Worm (Caenorhabditis elegans) whole organism, young adult: ENCODE results near the gene M117.4.
A peak's percentile ranks its signal among the peaks of the same experiment; 100 is the strongest.

Experiments
- B0019.2 ChIP-seq: fragments of 200-800 bp; sonication (Bioruptor generic); conservative IDR thresholded peaks from 2 replicates; pipeline ENCODE4 v1.3.6; 2022; ENCODE audit warnings: missing genetic modification reagents, missing genetic modification characterization, missing compliant biosample characterization
- F10E7.11 ChIP-seq: sonication (generic microtip); optimal IDR thresholded peaks from 2 replicates; lab custom pipeline; 2017; ENCODE audit warnings: mild to moderate bottlenecking, missing genetic modification characterization, moderate library complexity, missing compliant biosample characterization
- F37B4.10 ChIP-seq: fragments of 200-800 bp; sonication (Bioruptor generic); IDR thresholded peaks from 2 replicates; pipeline ENCODE4 v1.3.6; 2022; ENCODE audit warnings: missing genetic modification characterization, missing compliant biosample characterization
- F39B2.1 ChIP-seq: fragments of 200-800 bp; sonication (Bioruptor generic); IDR thresholded peaks from 2 replicates; pipeline ENCODE4 v1.3.6; 2022; ENCODE audit warnings: missing genetic modification reagents, missing genetic modification characterization, missing compliant biosample characterization
- F55B11.4 ChIP-seq: sonication (generic microtip); optimal IDR thresholded peaks from 2 replicates; lab custom pipeline; 2016; ENCODE audit warnings: missing compliant biosample characterization, missing genetic modification characterization, borderline replicate concordance; ENCODE audit not compliant: insufficient read depth
- F57A8.1 ChIP-seq: fragments of 200-800 bp; sonication (Bioruptor generic); optimal IDR thresholded peaks from 2 replicates; lab custom pipeline; 2018; ENCODE audit warnings: mild to moderate bottlenecking, missing genetic modification characterization, moderate library complexity, missing compliant biosample characterization
- K12H6.12 ChIP-seq: fragments of 200-800 bp; sonication (Bioruptor generic); optimal IDR thresholded peaks from 2 replicates; lab custom pipeline; 2018; ENCODE audit warnings: mild to moderate bottlenecking, missing genetic modification characterization, missing compliant biosample characterization
- T07F8.4 ChIP-seq: sonication (generic microtip); optimal IDR thresholded peaks from 2 replicates; lab custom pipeline; 2016; ENCODE audit warnings: mild to moderate bottlenecking, missing genetic modification characterization, moderate library complexity, missing compliant biosample characterization
- T26A5.8 ChIP-seq: sonication (generic microtip); optimal IDR thresholded peaks from 2 replicates; lab custom pipeline; 2016; ENCODE audit warnings: missing genetic modification characterization, missing compliant biosample characterization
- Y56A3A.18 ChIP-seq: fragments of 200-800 bp; sonication (Bioruptor generic); IDR thresholded peaks from 2 replicates; pipeline ENCODE4 v1.3.6; 2022; ENCODE audit warnings: missing genetic modification reagents, missing genetic modification characterization, missing compliant biosample characterization
- ama-1 ChIP-seq, 3 experiments: fragments of 150-350 bp in 1 of 3; sonication (generic microtip) in 2 of 3; optimal IDR thresholded peaks; 2 replicates each; lab custom pipeline; 2014 to 2018; ENCODE audit warnings: missing biosample characterization in 2 of 3, missing genetic modification characterization in 2 of 3, missing genetic modification reagents in 2 of 3
- aptf-3 ChIP-seq: fragments of 200-800 bp; sonication (Bioruptor generic); IDR thresholded peaks from 2 replicates; pipeline ENCODE4 v1.3.6; 2022; ENCODE audit warnings: missing genetic modification characterization, missing compliant biosample characterization
- athp-1 ChIP-seq: sonication (generic microtip); optimal IDR thresholded peaks from 2 replicates; lab custom pipeline; 2017; ENCODE audit warnings: mild to moderate bottlenecking, missing genetic modification characterization, missing compliant biosample characterization
- attf-5 ChIP-seq: fragments of 200-800 bp; sonication (Bioruptor generic); optimal IDR thresholded peaks from 2 replicates; lab custom pipeline; 2018; ENCODE audit warnings: mild to moderate bottlenecking, missing genetic modification characterization, missing compliant biosample characterization
- cebp-1 ChIP-seq, 2 experiments: fragments of 200-800 bp in 1 of 2; sonication (Bioruptor generic) in 1 of 2; sonication (generic microtip) in 1 of 2; IDR thresholded peaks in 1 of 2; optimal IDR thresholded peaks in 1 of 2; 2 replicates each; pipeline versions ENCODE4 v1.3.6 to Lab custom; 2017 to 2022; ENCODE audit warnings: missing compliant biosample characterization in 2 of 2, missing genetic modification characterization in 2 of 2, mild to moderate bottlenecking in 1 of 2, missing genetic modification reagents in 1 of 2, moderate library complexity in 1 of 2
- cebp-2 ChIP-seq: fragments of 200-800 bp; sonication (Bioruptor generic); IDR thresholded peaks from 2 replicates; pipeline ENCODE4 v1.3.6; 2022; ENCODE audit warnings: missing genetic modification characterization, missing compliant biosample characterization
- ceh-100 ChIP-seq: fragments of 200-800 bp; sonication (Bioruptor generic); IDR thresholded peaks from 2 replicates; pipeline ENCODE4 v1.3.6; 2022; ENCODE audit warnings: missing genetic modification reagents, missing genetic modification characterization, missing compliant biosample characterization
- ceh-27 ChIP-seq: fragments of 200-800 bp; sonication (Bioruptor generic); optimal IDR thresholded peaks from 2 replicates; lab custom pipeline; 2018; ENCODE audit warnings: mild to moderate bottlenecking, missing genetic modification characterization, moderate library complexity, missing compliant biosample characterization
- ceh-40 ChIP-seq: fragments of 200-800 bp; sonication (Bioruptor generic); IDR thresholded peaks from 2 replicates; pipeline ENCODE4 v1.3.6; 2022; ENCODE audit warnings: missing genetic modification characterization, missing compliant biosample characterization
- die-1 ChIP-seq: sonication (generic microtip); optimal IDR thresholded peaks from 2 replicates; lab custom pipeline; 2016; ENCODE audit warnings: missing genotype, mild to moderate bottlenecking, missing genetic modification characterization, missing compliant biosample characterization
- egl-44 ChIP-seq: fragments of 200-800 bp; sonication (Bioruptor generic); IDR thresholded peaks from 2 replicates; pipeline ENCODE4 v1.3.6; 2022; ENCODE audit warnings: missing genetic modification reagents, missing genetic modification characterization, missing compliant biosample characterization
- egrh-3 ChIP-seq: fragments of 200-800 bp; sonication (Bioruptor generic); IDR thresholded peaks from 2 replicates; pipeline ENCODE4 v1.3.6; 2022; ENCODE audit warnings: missing genetic modification reagents, missing genetic modification characterization, missing compliant biosample characterization
- fkh-3 ChIP-seq: sonication (generic microtip); optimal IDR thresholded peaks from 2 replicates; lab custom pipeline; 2016; ENCODE audit warnings: mild to moderate bottlenecking, missing genetic modification characterization, missing compliant biosample characterization
- gei-17 ChIP-seq: fragments of 200-800 bp; sonication (Bioruptor generic); optimal IDR thresholded peaks from 2 replicates; lab custom pipeline; 2018; ENCODE audit warnings: mild to moderate bottlenecking, missing genetic modification characterization, missing compliant biosample characterization
- hlh-12 ChIP-seq: sonication (generic microtip); optimal IDR thresholded peaks from 2 replicates; lab custom pipeline; 2016; ENCODE audit warnings: missing genetic modification characterization, missing compliant biosample characterization
- lin-35 ChIP-seq, 3 experiments: fragments of 150-350 bp in 2 of 3; sonication (generic microtip) in 1 of 3; optimal IDR thresholded peaks; 2 replicates each; lab custom pipeline; 2014 to 2018; ENCODE audit warnings: missing biosample characterization in 3 of 3, missing genetic modification characterization in 3 of 3, missing genetic modification reagents in 3 of 3
- madf-6 ChIP-seq: fragments of 200-800 bp; sonication (Bioruptor generic); IDR thresholded peaks from 2 replicates; pipeline ENCODE4 v1.3.6; 2022; ENCODE audit warnings: missing genetic modification reagents, missing genetic modification characterization, missing compliant biosample characterization
- mes-4 ChIP-seq: sonication (generic microtip); optimal IDR thresholded peaks from 2 replicates; lab custom pipeline; 2016; ENCODE audit warnings: missing genotype, missing genetic modification characterization, missing compliant biosample characterization
- pbrm-1 ChIP-seq: fragments of 200-800 bp; sonication (Bioruptor generic); IDR thresholded peaks from 2 replicates; pipeline ENCODE4 v1.3.6; 2022; ENCODE audit warnings: missing genetic modification reagents, missing genetic modification characterization, missing compliant biosample characterization
- pha-4 ChIP-seq: fragments of 150-350 bp; sonication (generic microtip); optimal IDR thresholded peaks from 2 replicates; lab custom pipeline; 2014; ENCODE audit warnings: missing biosample characterization, missing genetic modification reagents, missing genetic modification characterization
- rcor-1 ChIP-seq: fragments of 200-800 bp; sonication (Bioruptor generic); IDR thresholded peaks from 2 replicates; pipeline ENCODE4 v1.3.6; 2022; ENCODE audit warnings: missing genetic modification reagents, missing genetic modification characterization, missing compliant biosample characterization
- repo-1 ChIP-seq: sonication (generic microtip); optimal IDR thresholded peaks from 2 replicates; lab custom pipeline; 2017; ENCODE audit warnings: mild to moderate bottlenecking, missing genetic modification characterization, missing compliant biosample characterization
- rpc-1 ChIP-seq, 2 experiments: fragments of 150-350 bp in 1 of 2; sonication (generic microtip) in 1 of 2; optimal IDR thresholded peaks; 2 replicates each; lab custom pipeline; 2014 to 2018; ENCODE audit warnings: missing biosample characterization in 1 of 2, missing genetic modification characterization in 1 of 2, missing genetic modification reagents in 1 of 2, missing genotype in 1 of 2
- snpc-1.1 ChIP-seq: sonication (generic microtip); optimal IDR thresholded peaks from 2 replicates; lab custom pipeline; 2017; ENCODE audit warnings: missing genetic modification characterization, mild to moderate bottlenecking, missing compliant biosample characterization, antibody characterized with exemption, moderate library complexity, missing genotype, missing genetic modification reagents; ENCODE audit not compliant: insufficient read depth
- snpc-1.3 ChIP-seq: sonication (generic microtip); optimal IDR thresholded peaks from 2 replicates; lab custom pipeline; 2017; ENCODE audit warnings: missing genetic modification characterization, mild to moderate bottlenecking, missing compliant biosample characterization, antibody characterized with exemption, moderate library complexity, missing genotype, missing genetic modification reagents; ENCODE audit not compliant: insufficient read depth
- somi-1 ChIP-seq: fragments of 200-800 bp; sonication (Bioruptor generic); optimal IDR thresholded peaks from 2 replicates; lab custom pipeline; 2018; ENCODE audit warnings: mild to moderate bottlenecking, missing genetic modification characterization, missing compliant biosample characterization
- tbx-9 ChIP-seq: sonication (generic microtip); optimal IDR thresholded peaks from 2 replicates; lab custom pipeline; 2016; ENCODE audit warnings: borderline replicate concordance, missing genetic modification characterization, inconsistent platforms, missing compliant biosample characterization
- xnd-1 ChIP-seq: sonication (generic microtip); optimal IDR thresholded peaks from 2 replicates; lab custom pipeline; 2016; ENCODE audit warnings: missing genotype, missing genetic modification reagents, missing genetic modification characterization, missing compliant biosample characterization
- ztf-18 ChIP-seq: sonication (generic microtip); optimal IDR thresholded peaks from 2 replicates; lab custom pipeline; 2016; ENCODE audit warnings: missing genotype, mild to moderate bottlenecking, missing genetic modification characterization, missing compliant biosample characterization

Gene M117.4

ce11 chrIV:11799240-11799639 lies 34.1 kb downstream of the M117.4 start:
- TF ChIP-seq ceh-27 (GFP tag; lab: Kevin White, UChicago) (no peak), F55B11.4 (tag; lab: Kevin White, UChicago) (no peak), ceh-100 (no peak)

ce11 chrIV:11796818-11797217 lies 36.5 kb downstream of the M117.4 start:
- no peak for TF ChIP-seq ztf-18 (tag; lab: Kevin White, UChicago)
- no peak for TF ChIP-seq lin-35 (GFP tag; optimal IDR thresholded peaks at IDR 0.05; lab: Kevin White, UChicago)
- TF ChIP-seq snpc-1.1 (tag; lab: Kevin White, UChicago): no peak
- no peak for TF ChIP-seq B0019.2 (GFP tag; lab: Robert Waterston, UW)
- TF ChIP-seq pha-4: no peak
- no peak for TF ChIP-seq somi-1
- TF ChIP-seq madf-6 (GFP tag; lab: Robert Waterston, UW): no peak
- TF ChIP-seq ceh-27 (GFP tag; lab: Kevin White, UChicago): no peak
- TF ChIP-seq pbrm-1: no peak
- no peak for TF ChIP-seq egrh-3 (GFP tag; lab: Robert Waterston, UW)
- TF ChIP-seq Y56A3A.18 (GFP tag; lab: Robert Waterston, UW): no peak
- no peak for TF ChIP-seq attf-5 (GFP tag; lab: Kevin White, UChicago)
- no peak for TF ChIP-seq aptf-3 (GFP tag; lab: Robert Waterston, UW)
- no peak for TF ChIP-seq cebp-1 (GFP tag; IDR thresholded peaks at IDR 0.05; lab: Robert Waterston, UW)
- TF ChIP-seq cebp-1 (tag; optimal IDR thresholded peaks at IDR 0.05; lab: Kevin White, UChicago): no peak

ce11 chrIV:11795964-11796363 lies 37.4 kb downstream of the M117.4 start:
- TF ChIP-seq xnd-1 (tag; lab: Kevin White, UChicago) (no peak), ama-1 (optimal IDR thresholded peaks at IDR 0.05; lab: Kevin White, UChicago) (no peak), ama-1 (GFP tag; optimal IDR thresholded peaks at IDR 0.05; lab: Kevin White, UChicago) (no peak), F37B4.10 (GFP tag; lab: Robert Waterston, UW) (no peak), die-1 (tag; lab: Kevin White, UChicago) (no peak)

ce11 chrIV:11793170-11793569 lies 40.2 kb downstream of the M117.4 start:
- no peak for TF ChIP-seq rcor-1 (GFP tag; lab: Robert Waterston, UW)
- TF ChIP-seq egl-44 (GFP tag; lab: Robert Waterston, UW): no peak
- peak; percentile 27 for TF ChIP-seq K12H6.12
- TF ChIP-seq tbx-9 (tag; lab: Kevin White, UChicago): no peak
- no peak for TF ChIP-seq F57A8.1 (GFP tag; lab: Kevin White, UChicago)
- no peak for TF ChIP-seq snpc-1.3 (tag; lab: Kevin White, UChicago)
- no peak for TF ChIP-seq cebp-2 (GFP tag; lab: Robert Waterston, UW)
- no peak for TF ChIP-seq fkh-3 (tag; lab: Kevin White, UChicago)

ce11 chrIV:11792495-11792894 lies 40.9 kb downstream of the M117.4 start, which contains the start of gene H01G02.3:
Gene H01G02.3 (minus strand): TSS chrIV:11792595.
- TF ChIP-seq mes-4: no peak
- no peak for TF ChIP-seq F10E7.11
- TF ChIP-seq attf-5 (GFP tag; lab: Kevin White, UChicago): no peak
- no peak for TF ChIP-seq hlh-12 (tag; lab: Kevin White, UChicago)
- TF ChIP-seq F39B2.1 (GFP tag; lab: Robert Waterston, UW): no peak
- TF ChIP-seq gei-17 (GFP tag; lab: Kevin White, UChicago): no peak
- no peak for TF ChIP-seq athp-1 (tag; lab: Kevin White, UChicago)
- TF ChIP-seq pha-4: no peak
- TF ChIP-seq T07F8.4 (tag; lab: Kevin White, UChicago): no peak
- TF ChIP-seq T26A5.8 (tag; lab: Kevin White, UChicago): no peak
- no peak for TF ChIP-seq ceh-40 (GFP tag; lab: Robert Waterston, UW)
- TF ChIP-seq Y56A3A.18 (GFP tag; lab: Robert Waterston, UW): no peak
- TF ChIP-seq repo-1 (tag; lab: Kevin White, UChicago): no peak
- TF ChIP-seq rpc-1 (optimal IDR thresholded peaks at IDR 0.05; lab: Kevin White, UChicago): no peak
- TF ChIP-seq rpc-1 (tag; optimal IDR thresholded peaks at IDR 0.05; lab: Kevin White, UChicago): no peak
